Fruit fly (Drosophila melanogaster): ENCODE data around the gene Rbsn-5.

The Rbsn-5 gene

dm6 chr2L:8148514-8149085 is 11.0 kb upstream of the Rbsn-5 start (continued):
- TF ChIP-seq CG34376 (GFP tag; optimal IDR thresholded peaks at IDR 0.05): peak; percentile 14
- TF ChIP-seq emc (GFP tag; optimal IDR thresholded peaks at IDR 0.05): no peak
- no peak for TF ChIP-seq fd102C (GFP tag; optimal IDR thresholded peaks at IDR 0.05)
- TF ChIP-seq oc (tag; optimal IDR thresholded peaks at IDR 0.05): peak; percentile 29

dm6 chr2L:8156682-8157081 is 3.0 kb upstream of the Rbsn-5 start:
- no peak for TF ChIP-seq ash1 (GFP tag; optimal IDR thresholded peaks at IDR 0.05)
- peak; percentile 55; the same call in 1 of the 3 replicates for TF ChIP-seq CG2199 (GFP tag; IDR thresholded peaks at IDR 0.05)
- TF ChIP-seq CG8924 (tag; optimal IDR thresholded peaks at IDR 0.05): peak; percentile 69
- peak; percentile 29 for TF ChIP-seq D19A (tag; optimal IDR thresholded peaks at IDR 0.05)
- peak; percentile 47 for TF ChIP-seq MTF-1 (GFP tag; optimal IDR thresholded peaks at IDR 0.05; ENCODE audit: borderline replicate concordance)
- no peak for TF ChIP-seq crol (GFP tag; IDR thresholded peaks at IDR 0.05)
- TF ChIP-seq CG30431 (GFP tag; optimal IDR thresholded peaks at IDR 0.05): peak; percentile 16
- peak; percentile 79 for TF ChIP-seq Hsf (GFP tag; optimal IDR thresholded peaks at IDR 0.05)
- no peak for TF ChIP-seq CG10959 (GFP tag; IDR thresholded peaks at IDR 0.05)
- no peak for TF ChIP-seq knrl (GFP tag; IDR thresholded peaks at IDR 0.05; ENCODE audit: partially characterized antibody)
- TF ChIP-seq fu2 (GFP tag; optimal IDR thresholded peaks at IDR 0.05): peak; percentile 56
- peak; percentile 74 for TF ChIP-seq CG2678 (tag; optimal IDR thresholded peaks at IDR 0.05)
- TF ChIP-seq CG12155 (GFP tag; optimal IDR thresholded peaks at IDR 0.05): peak; percentile 54
- TF ChIP-seq ken (GFP tag; IDR thresholded peaks at IDR 0.05): 0 out of 3 replicates have a peak, but pooled peaks have one; percentile 23
- TF ChIP-seq CG30020 (tag; optimal IDR thresholded peaks at IDR 0.05): peak; percentile 39
- TF ChIP-seq CG14965 (GFP tag; optimal IDR thresholded peaks at IDR 0.05; ENCODE audit: borderline replicate concordance): peak; percentile 4
- peak; percentile 66 for TF ChIP-seq CG12659 (GFP tag; optimal IDR thresholded peaks at IDR 0.05)
- TF ChIP-seq hb (GFP tag; IDR thresholded peaks at IDR 0.05; ENCODE audit: partially characterized antibody): no peak
- no peak for TF ChIP-seq en (GFP tag; optimal IDR thresholded peaks at IDR 0.05)
- peak; percentile 80 for TF ChIP-seq CG4617 (GFP tag; optimal IDR thresholded peaks at IDR 0.05; ENCODE audit: borderline replicate concordance)
- peak; percentile 59 for TF ChIP-seq CG18764 (GFP tag; optimal IDR thresholded peaks at IDR 0.05)
- TF ChIP-seq Aef1 (GFP tag; IDR thresholded peaks at IDR 0.05): peak; percentile 67
- TF ChIP-seq CG14441 (GFP tag; IDR thresholded peaks at IDR 0.05): peak; percentile 75
- TF ChIP-seq CG8359 (GFP tag; optimal IDR thresholded peaks at IDR 0.05; ENCODE audit: borderline replicate concordance): no peak
- TF ChIP-seq Gsc (GFP tag; IDR thresholded peaks at IDR 0.05): no peak
- TF ChIP-seq CG32772 (GFP tag; IDR thresholded peaks at IDR 0.05): peak; percentile 67; the same call in 1 of the 2 replicates
- TF ChIP-seq cas (GFP tag; IDR thresholded peaks at IDR 0.05): peak; percentile 66; the same call in 1 of the 2 replicates
- TF ChIP-seq CG17829 (tag; optimal IDR thresholded peaks at IDR 0.05): peak; percentile 61
- TF ChIP-seq ERR (GFP tag; optimal IDR thresholded peaks at IDR 0.05): no peak
- peak; percentile 41 for TF ChIP-seq CG9609 (GFP tag; optimal IDR thresholded peaks at IDR 0.05)
- peak; percentile 35 for TF ChIP-seq exex (tag; optimal IDR thresholded peaks at IDR 0.05)
- TF ChIP-seq CG10462 (GFP tag; optimal IDR thresholded peaks at IDR 0.05): no peak
- no peak for TF ChIP-seq CG6175 (GFP tag; IDR thresholded peaks at IDR 0.05)
- TF ChIP-seq Hr3 (GFP tag; optimal IDR thresholded peaks at IDR 0.05): peak; percentile 64
- peak; percentile 52 for TF ChIP-seq CG4404 (GFP tag; IDR thresholded peaks at IDR 0.05)
- peak; percentile 73 for TF ChIP-seq CG13775 (GFP tag; optimal IDR thresholded peaks at IDR 0.05)
- peak; percentile 39 for TF ChIP-seq run (tag; optimal IDR thresholded peaks at IDR 0.05)
- TF ChIP-seq CG9797 (GFP tag; optimal IDR thresholded peaks at IDR 0.05): peak; percentile 23
- TF ChIP-seq ci (GFP tag; IDR thresholded peaks at IDR 0.05): peak; percentile 80; the same call in 2 of the 3 replicates
- no peak for TF ChIP-seq CG6765 (GFP tag; optimal IDR thresholded peaks at IDR 0.05)
- peak; percentile 37 for TF ChIP-seq MESR4 (GFP tag; optimal IDR thresholded peaks at IDR 0.05)
- no peak for TF ChIP-seq bowl (GFP tag; IDR thresholded peaks at IDR 0.05)
- peak; percentile 26 for TF ChIP-seq CG6654 (GFP tag; optimal IDR thresholded peaks at IDR 0.05)
- TF ChIP-seq CG10321 (GFP tag; IDR thresholded peaks at IDR 0.05): no peak
- no peak for TF ChIP-seq CG2129 (GFP tag; IDR thresholded peaks at IDR 0.05; ENCODE audit: partially characterized antibody)

All from whole organism, embryonic.